Worm (Caenorhabditis elegans): Measurements from ENCODE around the gene Y66D12A.21.
A peak's percentile ranks its signal among the peaks of the same experiment; 100 is the strongest.

Gene Y66D12A.21

DNA sequence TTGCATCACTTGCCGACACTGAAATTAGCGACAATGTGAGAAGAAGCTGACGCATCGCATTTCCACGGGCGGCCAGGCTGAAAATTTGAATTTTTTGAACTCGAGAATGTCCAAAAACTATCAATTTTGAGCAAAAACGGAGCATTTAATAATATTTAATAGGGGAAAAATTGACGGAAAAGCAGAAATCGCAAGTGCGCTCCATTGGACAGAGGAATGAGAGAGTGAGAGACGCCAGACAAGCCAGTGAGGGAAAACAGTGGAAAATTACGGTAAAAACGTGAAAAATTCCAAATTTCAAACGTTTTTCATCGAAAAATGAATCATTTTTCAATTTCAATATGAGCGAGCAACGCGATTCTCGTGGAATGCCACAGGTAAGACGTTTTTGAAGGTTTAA, at the start of gene Y66D12A.21, which contains the start of gene spe-6:
Gene Y66D12A.21 (minus strand): TSS at position 90 of the 400 bp plus-strand sequence.
Gene spe-6 (plus strand): TSS at position 276 of the 400 bp plus-strand sequence.
- TF ChIP-seq nhr-77 (tag; optimal IDR thresholded peaks at IDR 0.05) (no peak), sma-3 (GFP tag; optimal IDR thresholded peaks at IDR 0.05) (no peak), mbf-1 (tag; optimal IDR thresholded peaks at IDR 0.05) (no peak), aly-2 (tag; optimal IDR thresholded peaks at IDR 0.05) (no peak), F13H6.1 (tag; optimal IDR thresholded peaks at IDR 0.05) (no peak), blmp-1 (tag; optimal IDR thresholded peaks at IDR 0.05; ENCODE audit: insufficient read depth) (no peak), egl-27 (tag; optimal IDR thresholded peaks at IDR 0.05) (no peak), lsy-2 (tag; optimal IDR thresholded peaks at IDR 0.05) (peak in 1 of 2 experiments; percentile 42), unc-62 (GFP tag; optimal IDR thresholded peaks at IDR 0.05) (no peak), C34F6.9 (tag; optimal IDR thresholded peaks at IDR 0.05) (peak; percentile 22), nhr-6 (tag; optimal IDR thresholded peaks at IDR 0.05) (no peak), lin-39 (tag; optimal IDR thresholded peaks at IDR 0.05) (no peak), skn-1 (tag; optimal IDR thresholded peaks at IDR 0.05) (no peak), ztf-4 (tag; optimal IDR thresholded peaks at IDR 0.05) (no peak), sem-4 (tag; optimal IDR thresholded peaks at IDR 0.05) (no peak), nhr-21 (tag; optimal IDR thresholded peaks at IDR 0.05) (no peak), R02D3.7 (tag; optimal IDR thresholded peaks at IDR 0.05) (no peak), Y55F3AM.14 (GFP tag; optimal IDR thresholded peaks at IDR 0.05) (no peak), unc-39 (tag; optimal IDR thresholded peaks at IDR 0.05) (no peak), nhr-11 (tag; optimal IDR thresholded peaks at IDR 0.05) (no peak), snpc-4 (tag; optimal IDR thresholded peaks at IDR 0.05) (no peak), nhr-129 (tag; optimal IDR thresholded peaks at IDR 0.05) (peak; percentile 8), unc-55 (GFP tag; optimal IDR thresholded peaks at IDR 0.05) (peak; percentile 52), zag-1 (tag; optimal IDR thresholded peaks at IDR 0.05) (no peak)

DNA sequence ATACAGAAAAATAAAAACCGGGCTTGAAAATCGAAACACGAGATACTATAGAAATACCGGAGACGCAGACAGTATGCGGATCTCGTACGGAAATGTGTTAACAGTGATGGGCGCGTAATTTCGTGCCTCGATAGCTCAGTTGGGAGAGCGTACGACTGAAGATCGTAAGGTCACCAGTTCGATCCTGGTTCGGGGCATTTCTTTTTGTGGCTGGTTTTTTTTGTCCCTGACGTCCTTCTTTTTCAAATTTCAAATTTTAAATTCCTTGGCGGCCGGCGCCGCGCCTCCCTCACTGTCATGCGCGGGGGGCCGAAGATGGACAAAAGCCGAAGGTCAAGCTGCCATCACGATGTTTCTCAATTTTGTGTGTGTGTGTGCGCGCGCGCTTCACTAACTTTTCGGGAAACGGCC, 49.6 kb upstream of the Y66D12A.21 start:
- TF ChIP-seq mdl-1 (tag; optimal IDR thresholded peaks at IDR 0.05): no peak
- TF ChIP-seq unc-55 (GFP tag; optimal IDR thresholded peaks at IDR 0.05): no peak
- no peak for TF ChIP-seq elt-1 (tag; optimal IDR thresholded peaks at IDR 0.05)
- no peak for TF ChIP-seq lsy-2 (tag; optimal IDR thresholded peaks at IDR 0.05)
- no peak for TF ChIP-seq alr-1 (tag; optimal IDR thresholded peaks at IDR 0.05)
- TF ChIP-seq ztf-1 (GFP tag; conservative IDR thresholded peaks at IDR 0.05): no peak
- TF ChIP-seq lin-13 (GFP tag; optimal IDR thresholded peaks at IDR 0.05): no peak
- peak; percentile 44 for TF ChIP-seq nhr-25 (tag; optimal IDR thresholded peaks at IDR 0.05)
- no peak for TF ChIP-seq sma-9 (GFP tag; optimal IDR thresholded peaks at IDR 0.05)
- TF ChIP-seq sma-9 (tag; optimal IDR thresholded peaks at IDR 0.05): no peak
- TF ChIP-seq lin-39 (tag; optimal IDR thresholded peaks at IDR 0.05): no peak
- no peak for TF ChIP-seq nhr-77 (tag; optimal IDR thresholded peaks at IDR 0.05)
- no peak for TF ChIP-seq sem-4 (tag; optimal IDR thresholded peaks at IDR 0.05)
- peak; percentile 22 for TF ChIP-seq nhr-21 (tag; optimal IDR thresholded peaks at IDR 0.05)
- no peak for TF ChIP-seq unc-62 (GFP tag; optimal IDR thresholded peaks at IDR 0.05)
- no peak for TF ChIP-seq nhr-10 (tag; optimal IDR thresholded peaks at IDR 0.05)
- TF ChIP-seq nhr-23 (tag; optimal IDR thresholded peaks at IDR 0.05): no peak
- TF ChIP-seq dmd-4 (tag; optimal IDR thresholded peaks at IDR 0.05): no peak
- no peak for TF ChIP-seq nhr-6 (tag; optimal IDR thresholded peaks at IDR 0.05)
- peak; percentile 41 for TF ChIP-seq sma-3 (GFP tag; optimal IDR thresholded peaks at IDR 0.05)
- TF ChIP-seq nhr-129 (tag; optimal IDR thresholded peaks at IDR 0.05): peak; percentile 24
- no peak for TF ChIP-seq peb-1 (tag; optimal IDR thresholded peaks at IDR 0.05)
- TF ChIP-seq ZK546.5 (tag; optimal IDR thresholded peaks at IDR 0.05): no peak
- no peak for TF ChIP-seq egl-27 (tag; optimal IDR thresholded peaks at IDR 0.05)
- TF ChIP-seq gmeb-1 (tag; optimal IDR thresholded peaks at IDR 0.05): no peak
- no peak for TF ChIP-seq mab-5 (tag; optimal IDR thresholded peaks at IDR 0.05)
- no peak for TF ChIP-seq aly-2 (tag; optimal IDR thresholded peaks at IDR 0.05)
- TF ChIP-seq fos-1 (tag; optimal IDR thresholded peaks at IDR 0.05): no peak
- no peak for TF ChIP-seq lin-11 (tag; optimal IDR thresholded peaks at IDR 0.05)
- TF ChIP-seq ceh-82 (tag; optimal IDR thresholded peaks at IDR 0.05): no peak
- no peak for TF ChIP-seq ztf-4 (tag; optimal IDR thresholded peaks at IDR 0.05)
- TF ChIP-seq ama-1 (optimal IDR thresholded peaks at IDR 0.05): no peak
- TF ChIP-seq ztf-11 (tag; optimal IDR thresholded peaks at IDR 0.05): no peak
- TF ChIP-seq crh-2 (tag; optimal IDR thresholded peaks at IDR 0.05): no peak
- TF ChIP-seq nhr-11 (tag; optimal IDR thresholded peaks at IDR 0.05): no peak
- TF ChIP-seq skn-1 (tag; optimal IDR thresholded peaks at IDR 0.05): no peak
